Worm (Caenorhabditis elegans) whole organism, L4 larva: Measurements from ENCODE around the gene C33F10.14.
A peak's percentile ranks its signal among the peaks of the same experiment; 100 is the strongest.
"Not testable (repeated sequence)": the region's sequence is repeated elsewhere in the genome, so short reads cannot be mapped to it uniquely, and the experiment has no call there.

Experiments used
- F37D6.2 ChIP-seq: sonication (generic microtip); optimal IDR thresholded peaks from 2 replicates; lab custom pipeline; 2016; ENCODE audit warnings: mild to moderate bottlenecking, missing genetic modification characterization, missing compliant biosample characterization
- F49E8.2 ChIP-seq: sonication (generic microtip); optimal IDR thresholded peaks from 2 replicates; lab custom pipeline; 2016; ENCODE audit warnings: missing compliant biosample characterization, mild to moderate bottlenecking, missing genetic modification characterization, borderline replicate concordance
- T20F7.1 ChIP-seq: fragments of 200-800 bp; sonication (Bioruptor generic); optimal IDR thresholded peaks from 2 replicates; lab custom pipeline; 2018; ENCODE audit warnings: mild to moderate bottlenecking, missing genetic modification characterization, missing compliant biosample characterization
- ZK546.5 ChIP-seq, 2 experiments: sonication (generic microtip); optimal IDR thresholded peaks; 2 replicates each; lab custom pipeline; 2017; ENCODE audit warnings: missing biosample characterization in 2 of 2, missing genetic modification characterization in 2 of 2
- attf-4 ChIP-seq: sonication (generic microtip); optimal IDR thresholded peaks from 3 replicates; lab custom pipeline; 2017; ENCODE audit warnings: missing biosample characterization, missing genetic modification characterization
- ceh-32 ChIP-seq: sonication (generic microtip); optimal IDR thresholded peaks from 2 replicates; lab custom pipeline; 2016; ENCODE audit warnings: mild to moderate bottlenecking, missing genetic modification characterization, missing compliant biosample characterization; ENCODE audit not compliant: poor library complexity
- ceh-44 ChIP-seq: fragments of 200-800 bp; sonication (Bioruptor generic); IDR thresholded peaks from 2 replicates; pipeline ENCODE4 v1.3.6; 2022; ENCODE audit warnings: missing genetic modification reagents, missing genetic modification characterization, missing compliant biosample characterization
- daf-16 ChIP-seq, 3 experiments: sonication (generic microtip); optimal IDR thresholded peaks; 2 replicates each; lab custom pipeline; 2016 to 2017; ENCODE audit warnings: missing genetic modification characterization in 3 of 3, missing genetic modification reagents in 3 of 3, mild to moderate bottlenecking in 2 of 3, missing compliant biosample characterization in 2 of 3, missing biosample characterization in 1 of 3, moderate library complexity in 1 of 3
- daf-8 ChIP-seq: fragments of 200-800 bp; sonication (Bioruptor generic); IDR thresholded peaks from 2 replicates; pipeline ENCODE4 v1.3.6; 2022; ENCODE audit warnings: missing genetic modification characterization, missing compliant biosample characterization
- dpl-1 ChIP-seq: fragments of 150-350 bp; optimal IDR thresholded peaks from 2 replicates; lab custom pipeline; 2014; ENCODE audit warnings: missing biosample characterization, missing genetic modification reagents, missing genetic modification characterization
- egl-27 ChIP-seq: sonication (generic microtip); optimal IDR thresholded peaks from 3 replicates; lab custom pipeline; 2017; ENCODE audit warnings: missing biosample characterization, missing genetic modification reagents, missing genetic modification characterization
- egl-43 ChIP-seq: fragments of 200-800 bp; sonication (Bioruptor generic); IDR thresholded peaks from 2 replicates; pipeline ENCODE4 v1.3.6; 2022; ENCODE audit warnings: missing genetic modification reagents, missing genetic modification characterization, missing compliant biosample characterization
- fkh-10 ChIP-seq: fragments of 150-350 bp; optimal IDR thresholded peaks from 2 replicates; lab custom pipeline; 2014; ENCODE audit warnings: missing biosample characterization, missing genetic modification reagents, missing genetic modification characterization
- gei-8 ChIP-seq: fragments of 200-800 bp; sonication (Bioruptor generic); optimal IDR thresholded peaks from 2 replicates; lab custom pipeline; 2018; ENCODE audit warnings: mild to moderate bottlenecking, missing genetic modification characterization, missing compliant biosample characterization
- hif-1 ChIP-seq, 2 experiments: sonication (generic microtip); optimal IDR thresholded peaks; 2 replicates each; lab custom pipeline; 2016 to 2017; ENCODE audit warnings: missing compliant biosample characterization in 2 of 2, missing genetic modification characterization in 2 of 2, missing genetic modification reagents in 2 of 2, missing genotype in 2 of 2, mild to moderate bottlenecking in 1 of 2
- jun-1 ChIP-seq: fragments of 150-350 bp; optimal IDR thresholded peaks from 2 replicates; lab custom pipeline; 2014; ENCODE audit warnings: missing biosample characterization, missing genetic modification reagents, missing genetic modification characterization
- lim-7 ChIP-seq: fragments of 200-800 bp; sonication (Bioruptor generic); IDR thresholded peaks from 2 replicates; pipeline ENCODE4 v1.3.6; 2022; ENCODE audit warnings: missing genetic modification characterization, missing compliant biosample characterization
- lir-3 ChIP-seq: sonication (generic microtip); optimal IDR thresholded peaks from 2 replicates; lab custom pipeline; 2016; ENCODE audit warnings: mild to moderate bottlenecking, missing genetic modification characterization, missing compliant biosample characterization
- madf-5 ChIP-seq, 2 experiments: fragments of 200-800 bp; sonication (Bioruptor generic); IDR thresholded peaks; 2 replicates each; pipeline ENCODE4 v1.3.6; 2022; ENCODE audit warnings: missing compliant biosample characterization in 2 of 2, missing genetic modification characterization in 2 of 2
- madf-9 ChIP-seq: fragments of 200-800 bp; sonication (Bioruptor generic); conservative IDR thresholded peaks from 2 replicates; pipeline ENCODE4 v1.3.6; 2022; ENCODE audit warnings: missing genetic modification reagents, missing genetic modification characterization, missing compliant biosample characterization
- mdl-1 ChIP-seq, 2 experiments: fragments of 150-350 bp in 1 of 2; sonication (generic microtip) in 1 of 2; optimal IDR thresholded peaks; 2 replicates each; lab custom pipeline; 2014 to 2017; ENCODE audit warnings: missing biosample characterization in 2 of 2, missing genetic modification characterization in 2 of 2
- mxl-3 ChIP-seq: fragments of 200-800 bp; sonication (Bioruptor generic); optimal IDR thresholded peaks from 2 replicates; lab custom pipeline; 2018; ENCODE audit warnings: mild to moderate bottlenecking, missing genetic modification characterization, missing compliant biosample characterization
- nhr-25 ChIP-seq: sonication (generic microtip); optimal IDR thresholded peaks from 2 replicates; lab custom pipeline; 2017; ENCODE audit warnings: missing genetic modification characterization, mild to moderate bottlenecking, missing compliant biosample characterization, antibody characterized with exemption, moderate library complexity, borderline replicate concordance; ENCODE audit not compliant: insufficient read depth
- nhr-28 ChIP-seq: fragments of 150-350 bp; optimal IDR thresholded peaks from 2 replicates; lab custom pipeline; 2014; ENCODE audit warnings: missing biosample characterization, missing genetic modification characterization
- nhr-42 ChIP-seq: fragments of 200-800 bp; sonication (Bioruptor generic); IDR thresholded peaks from 2 replicates; pipeline ENCODE4 v1.3.6; 2022; ENCODE audit warnings: missing genetic modification characterization, missing compliant biosample characterization
- nhr-48 ChIP-seq: sonication (generic microtip); optimal IDR thresholded peaks from 2 replicates; lab custom pipeline; 2016; ENCODE audit warnings: mild to moderate bottlenecking, missing genetic modification characterization, missing compliant biosample characterization
- nhr-6 ChIP-seq: fragments of 150-350 bp; optimal IDR thresholded peaks from 2 replicates; lab custom pipeline; 2014; ENCODE audit warnings: missing biosample characterization, missing genetic modification characterization
- pqm-1 ChIP-seq: sonication (generic microtip); optimal IDR thresholded peaks from 2 replicates; lab custom pipeline; 2017; ENCODE audit warnings: missing biosample characterization, missing genetic modification characterization
- rbr-2 ChIP-seq: sonication (generic microtip); optimal IDR thresholded peaks from 2 replicates; lab custom pipeline; 2016; ENCODE audit warnings: missing genotype, missing genetic modification characterization, missing compliant biosample characterization
- spr-3 ChIP-seq: fragments of 200-800 bp; sonication (Bioruptor generic); optimal IDR thresholded peaks from 2 replicates; lab custom pipeline; 2018; ENCODE audit warnings: mild to moderate bottlenecking, missing genetic modification characterization, missing compliant biosample characterization
- tra-1 ChIP-seq: fragments of 200-800 bp; sonication (Bioruptor generic); IDR thresholded peaks from 2 replicates; pipeline ENCODE4 v1.3.6; 2022; ENCODE audit warnings: missing genetic modification reagents, missing genetic modification characterization, missing compliant biosample characterization
- unc-39 ChIP-seq: sonication (generic microtip); optimal IDR thresholded peaks from 2 replicates; lab custom pipeline; 2017; ENCODE audit warnings: missing biosample characterization, missing genetic modification characterization
- unc-62 ChIP-seq, 3 experiments: fragments of 150-350 bp in 1 of 3; sonication (generic microtip); optimal IDR thresholded peaks in 2 of 3; peaks in 1 of 3; 1 replicate in 1 of 3; 2 replicates in 2 of 3; lab custom pipeline; 2014 to 2017; ENCODE audit warnings: missing biosample characterization in 3 of 3, missing genetic modification characterization in 3 of 3, missing genetic modification reagents in 3 of 3, missing genotype in 1 of 3
- zfp-2 ChIP-seq: sonication (generic microtip); optimal IDR thresholded peaks from 2 replicates; lab custom pipeline; 2016; ENCODE audit warnings: mild to moderate bottlenecking, missing genetic modification characterization, missing compliant biosample characterization
- zfp-3 ChIP-seq: fragments of 200-800 bp; sonication (Bioruptor generic); conservative IDR thresholded peaks from 2 replicates; pipeline ENCODE4 v1.3.6; 2022; ENCODE audit warnings: missing genetic modification reagents, missing genetic modification characterization, missing compliant biosample characterization
- zip-11 ChIP-seq: fragments of 200-800 bp; sonication (Bioruptor generic); IDR thresholded peaks from 2 replicates; pipeline ENCODE4 v1.3.6; 2022; ENCODE audit warnings: missing genetic modification characterization, missing compliant biosample characterization
- zip-2 ChIP-seq: fragments of 150-350 bp; optimal IDR thresholded peaks from 2 replicates; lab custom pipeline; 2014; ENCODE audit warnings: missing biosample characterization, missing genetic modification characterization

The C33F10.14 gene

DNA sequence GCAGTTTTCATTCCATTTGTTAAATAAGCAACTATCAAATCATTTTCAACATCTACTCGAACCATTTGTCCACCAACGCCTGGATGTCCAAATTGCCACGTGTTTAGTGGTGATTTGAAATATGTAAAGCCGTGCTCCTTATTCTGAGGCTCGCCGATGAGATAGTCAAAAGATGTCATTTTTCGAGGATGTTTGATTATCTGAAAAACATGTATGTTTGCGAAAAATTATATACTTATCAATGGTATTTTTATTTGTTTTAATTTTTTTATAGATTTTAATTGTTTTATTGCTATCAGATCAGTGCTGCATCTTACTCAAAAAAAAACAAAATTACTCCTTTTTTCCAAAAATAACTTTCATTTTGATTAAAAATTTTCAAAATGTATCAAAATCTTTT, 21.6 kb downstream of the C33F10.14 start:
- TF ChIP-seq madf-5 (GFP tag; IDR thresholded peaks at IDR 0.05; lab: Robert Waterston, UW) (no peak), unc-62 (GFP tag; optimal IDR thresholded peaks at IDR 0.05 in 1 of 2; lab: Kevin White, UChicago) (peak in 1 of 2 experiments; percentile 94), unc-62 (tag; optimal IDR thresholded peaks at IDR 0.05; lab: Kevin White, UChicago) (no peak)

ce11 chrII:4821739-4822138, 24.6 kb downstream of the C33F10.14 start, which contains the start of gene lact-5:
Gene lact-5, minus strand, starts transcription at chrII:4821739.
- TF ChIP-seq lim-7 (GFP tag; lab: Robert Waterston, UW): no peak
- TF ChIP-seq zfp-2 (tag; lab: Kevin White, UChicago): no peak
- peak; percentile 22 for TF ChIP-seq mxl-3 (GFP tag; lab: Kevin White, UChicago)
- peak; percentile 46 for TF ChIP-seq nhr-48 (tag; lab: Kevin White, UChicago)
- no peak for TF ChIP-seq fkh-10 (GFP tag; lab: Kevin White, UChicago)
- peak; percentile 64 for TF ChIP-seq nhr-28 (tag; lab: Kevin White, UChicago)
- TF ChIP-seq spr-3 (GFP tag; lab: Kevin White, UChicago): no peak
- TF ChIP-seq ceh-44 (GFP tag; lab: Robert Waterston, UW): no peak
- no peak for TF ChIP-seq jun-1 (tag; lab: Kevin White, UChicago)
- TF ChIP-seq nhr-6: no peak
- TF ChIP-seq ZK546.5 (tag; optimal IDR thresholded peaks at IDR 0.05; lab: Kevin White, UChicago): no peak
- no peak for TF ChIP-seq egl-43 (GFP tag; lab: Robert Waterston, UW)
- TF ChIP-seq hif-1 (tag; optimal IDR thresholded peaks at IDR 0.05; lab: Kevin White, UChicago): no peak

ce11 chrII:4822610-4823009, 25.4 kb downstream of the C33F10.14 start:
- TF ChIP-seq nhr-28 (tag; lab: Kevin White, UChicago) (peak; percentile 87), zfp-3 (GFP tag; lab: Robert Waterston, UW) (no peak), daf-8 (GFP tag; lab: Robert Waterston, UW) (no peak), nhr-6 (no peak)

ce11 chrII:4825133-4825532, 28.0 kb downstream of the C33F10.14 start, which contains the start of the genes C33F10.8 and msp-40:
Gene C33F10.8, minus strand, starts transcription at chrII:4825233.
Gene msp-40, plus strand, starts transcription at chrII:4825414.
- not testable (repeated sequence) for TF ChIP-seq mdl-1 (tag; optimal IDR thresholded peaks at IDR 0.05; lab: Kevin White, UChicago); attf-4 (tag; lab: Kevin White, UChicago); nhr-42 (GFP tag; lab: Robert Waterston, UW)

DNA sequence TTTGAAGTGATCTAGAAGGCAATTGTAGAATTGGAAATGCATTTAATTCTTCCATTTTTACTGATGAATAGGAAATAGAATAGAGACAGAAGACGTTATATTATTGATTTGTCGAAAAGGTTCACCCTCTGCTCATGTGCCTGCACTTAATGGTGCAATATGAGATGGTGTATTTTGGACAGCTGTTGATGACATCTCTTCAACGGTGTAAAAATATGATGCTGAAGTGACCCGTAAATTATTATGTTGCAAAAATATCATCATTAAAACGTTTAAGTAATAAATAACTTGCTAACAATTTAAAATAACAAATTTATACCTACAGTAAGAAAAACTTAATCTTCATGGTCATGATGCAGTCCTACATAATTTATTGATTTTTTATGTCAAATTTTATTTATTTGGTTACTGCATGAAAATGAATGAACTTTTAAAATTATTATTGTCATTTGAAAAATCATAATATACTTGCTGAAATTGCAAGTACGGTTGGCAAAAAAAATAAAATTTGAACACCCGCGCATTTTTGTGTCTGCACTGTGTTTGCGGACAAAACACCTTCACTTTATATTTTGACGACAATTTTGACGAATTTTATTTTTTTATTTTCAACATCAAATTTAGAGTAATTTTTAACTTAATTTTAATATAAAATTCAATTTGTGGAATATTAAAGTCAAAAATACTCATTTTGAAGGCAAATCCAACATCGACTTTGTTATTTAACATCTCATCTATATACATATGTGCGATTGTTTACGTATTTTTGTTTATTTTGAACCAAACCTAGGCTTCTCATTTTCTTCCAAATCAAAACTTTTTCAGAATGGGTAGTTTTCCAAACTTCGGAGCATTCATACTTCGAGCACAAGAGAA, 30.8 kb downstream of the C33F10.14 start, which contains the start of the genes fbxb-88 and tbck-1:
Gene fbxb-88, minus strand, starts transcription at position 151 of the 876 bp plus-strand sequence.
Gene tbck-1, plus strand, starts transcription at position 826 of the 876 bp plus-strand sequence.
- TF ChIP-seq T20F7.1 (peak; percentile 58), zip-11 (no peak), rbr-2 (peak; percentile 38), dpl-1 (GFP tag; lab: Kevin White, UChicago) (peak; percentile 96), unc-39 (no peak)

- TF ChIP-seq fkh-10 (GFP tag; lab: Kevin White, UChicago) (no peak), nhr-28 (tag; lab: Kevin White, UChicago) (no peak), egl-27 (no peak), daf-16 (GFP tag; optimal IDR thresholded peaks at IDR 0.05; lab: Kevin White, UChicago) (no peak), daf-16 (tag; optimal IDR thresholded peaks at IDR 0.05; lab: Kevin White, UChicago) (no peak), jun-1 (tag; lab: Kevin White, UChicago) (no peak), ceh-32 (no peak), tra-1 (GFP tag; lab: Robert Waterston, UW) (no peak), nhr-25 (tag; lab: Kevin White, UChicago) (no peak), gei-8 (no peak), pqm-1 (tag; lab: Kevin White, UChicago) (no peak), zip-2 (tag; lab: Kevin White, UChicago) (no peak), F37D6.2 (no peak), lir-3 (tag; lab: Kevin White, UChicago) (no peak), F49E8.2 (no peak), madf-9 (GFP tag; lab: Robert Waterston, UW) (no peak), unc-39 (no peak), unc-62 (GFP tag; optimal IDR thresholded peaks at IDR 0.05 in 1 of 2; lab: Kevin White, UChicago) (no peak), unc-62 (tag; optimal IDR thresholded peaks at IDR 0.05; lab: Kevin White, UChicago) (no peak)
Observed at ce11 chrII:4834761-4835160, 37.6 kb downstream of the C33F10.14 start, which contains the start of the genes C33F10.11 and C33F10.1. Gene C33F10.11, minus strand, starts transcription at chrII:4834861. Gene C33F10.1, plus strand, starts transcription at chrII:4835023.
